Worm (Caenorhabditis elegans) whole organism, young adult: ENCODE results near the gene mtre-1.

Experiments used
- B0336.3 ChIP-seq: fragments of 200-800 bp; sonication (Bioruptor generic); IDR thresholded peaks from 2 replicates; pipeline ENCODE4 v1.3.6; 2022; ENCODE audit warnings: missing genetic modification characterization, missing compliant biosample characterization
- F37B4.10 ChIP-seq: fragments of 200-800 bp; sonication (Bioruptor generic); IDR thresholded peaks from 2 replicates; pipeline ENCODE4 v1.3.6; 2022; ENCODE audit warnings: missing genetic modification characterization, missing compliant biosample characterization
- F39B2.1 ChIP-seq: fragments of 200-800 bp; sonication (Bioruptor generic); IDR thresholded peaks from 2 replicates; pipeline ENCODE4 v1.3.6; 2022; ENCODE audit warnings: missing genetic modification reagents, missing genetic modification characterization, missing compliant biosample characterization
- F49E8.2 ChIP-seq: sonication (generic microtip); optimal IDR thresholded peaks from 3 replicates; lab custom pipeline; 2017; ENCODE audit warnings: missing genetic modification characterization, mild to moderate bottlenecking, missing compliant biosample characterization, antibody characterized with exemption, moderate library complexity; ENCODE audit not compliant: insufficient read depth
- F52B5.7 ChIP-seq: sonication (generic microtip); optimal IDR thresholded peaks from 2 replicates; lab custom pipeline; 2016; ENCODE audit warnings: mild to moderate bottlenecking, missing genetic modification characterization, missing compliant biosample characterization
- K11D2.4 ChIP-seq: fragments of 200-800 bp; sonication (Bioruptor generic); IDR thresholded peaks from 2 replicates; pipeline ENCODE4 v1.3.6; 2022; ENCODE audit warnings: missing genetic modification reagents, missing genetic modification characterization, missing compliant biosample characterization
- Y53F4B.3 ChIP-seq: fragments of 200-800 bp; sonication (Bioruptor generic); IDR thresholded peaks from 2 replicates; pipeline ENCODE4 v1.3.6; 2022; ENCODE audit warnings: missing genetic modification reagents, missing genetic modification characterization, missing compliant biosample characterization
- Y56A3A.18 ChIP-seq: fragments of 200-800 bp; sonication (Bioruptor generic); IDR thresholded peaks from 2 replicates; pipeline ENCODE4 v1.3.6; 2022; ENCODE audit warnings: missing genetic modification reagents, missing genetic modification characterization, missing compliant biosample characterization
- Y67H2A.10 ChIP-seq: fragments of 200-800 bp; sonication (Bioruptor generic); conservative IDR thresholded peaks from 2 replicates; pipeline ENCODE4 v1.3.6; 2022; ENCODE audit warnings: missing genetic modification reagents, missing genetic modification characterization, missing compliant biosample characterization
- Y95B8A.8 ChIP-seq: fragments of 200-800 bp; sonication (Bioruptor generic); IDR thresholded peaks from 2 replicates; pipeline ENCODE4 v1.3.6; 2022; ENCODE audit warnings: missing genetic modification reagents, missing genetic modification characterization, missing compliant biosample characterization
- ama-1 ChIP-seq, 3 experiments: fragments of 150-350 bp in 1 of 3; sonication (generic microtip) in 2 of 3; optimal IDR thresholded peaks; 2 replicates each; lab custom pipeline; 2014 to 2018; ENCODE audit warnings: missing biosample characterization in 2 of 3, missing genetic modification characterization in 2 of 3, missing genetic modification reagents in 2 of 3
- aptf-3 ChIP-seq: fragments of 200-800 bp; sonication (Bioruptor generic); IDR thresholded peaks from 2 replicates; pipeline ENCODE4 v1.3.6; 2022; ENCODE audit warnings: missing genetic modification characterization, missing compliant biosample characterization
- attf-5 ChIP-seq: fragments of 200-800 bp; sonication (Bioruptor generic); optimal IDR thresholded peaks from 2 replicates; lab custom pipeline; 2018; ENCODE audit warnings: mild to moderate bottlenecking, missing genetic modification characterization, missing compliant biosample characterization
- bed-2 ChIP-seq: fragments of 200-800 bp; sonication (Bioruptor generic); IDR thresholded peaks from 2 replicates; pipeline ENCODE4 v1.3.6; 2022; ENCODE audit warnings: missing genetic modification reagents, missing genetic modification characterization, missing compliant biosample characterization
- cebp-1 ChIP-seq, 2 experiments: fragments of 200-800 bp in 1 of 2; sonication (Bioruptor generic) in 1 of 2; sonication (generic microtip) in 1 of 2; IDR thresholded peaks in 1 of 2; optimal IDR thresholded peaks in 1 of 2; 2 replicates each; pipeline versions ENCODE4 v1.3.6 to Lab custom; 2017 to 2022; ENCODE audit warnings: missing compliant biosample characterization in 2 of 2, missing genetic modification characterization in 2 of 2, mild to moderate bottlenecking in 1 of 2, missing genetic modification reagents in 1 of 2, moderate library complexity in 1 of 2
- ceh-100 ChIP-seq: fragments of 200-800 bp; sonication (Bioruptor generic); IDR thresholded peaks from 2 replicates; pipeline ENCODE4 v1.3.6; 2022; ENCODE audit warnings: missing genetic modification reagents, missing genetic modification characterization, missing compliant biosample characterization
- ceh-40 ChIP-seq: fragments of 200-800 bp; sonication (Bioruptor generic); IDR thresholded peaks from 2 replicates; pipeline ENCODE4 v1.3.6; 2022; ENCODE audit warnings: missing genetic modification characterization, missing compliant biosample characterization
- chd-7 ChIP-seq: sonication (generic microtip); optimal IDR thresholded peaks from 2 replicates; lab custom pipeline; 2016; ENCODE audit warnings: mild to moderate bottlenecking, missing genetic modification characterization, moderate library complexity, missing compliant biosample characterization
- die-1 ChIP-seq: sonication (generic microtip); optimal IDR thresholded peaks from 2 replicates; lab custom pipeline; 2016; ENCODE audit warnings: missing genotype, mild to moderate bottlenecking, missing genetic modification characterization, missing compliant biosample characterization
- egrh-3 ChIP-seq: fragments of 200-800 bp; sonication (Bioruptor generic); IDR thresholded peaks from 2 replicates; pipeline ENCODE4 v1.3.6; 2022; ENCODE audit warnings: missing genetic modification reagents, missing genetic modification characterization, missing compliant biosample characterization
- ekl-4 ChIP-seq: fragments of 200-800 bp; sonication (Bioruptor generic); IDR thresholded peaks from 2 replicates; pipeline ENCODE4 v1.3.6; 2022; ENCODE audit warnings: missing genetic modification reagents, missing genetic modification characterization, missing compliant biosample characterization
- fkh-3 ChIP-seq: sonication (generic microtip); optimal IDR thresholded peaks from 2 replicates; lab custom pipeline; 2016; ENCODE audit warnings: mild to moderate bottlenecking, missing genetic modification characterization, missing compliant biosample characterization
- him-1 ChIP-seq: sonication (generic microtip); optimal IDR thresholded peaks from 2 replicates; lab custom pipeline; 2016; ENCODE audit warnings: missing genotype, missing genetic modification reagents, missing genetic modification characterization, missing compliant biosample characterization
- hlh-12 ChIP-seq: sonication (generic microtip); optimal IDR thresholded peaks from 2 replicates; lab custom pipeline; 2016; ENCODE audit warnings: missing genetic modification characterization, missing compliant biosample characterization
- hmg-1.2 ChIP-seq: fragments of 200-800 bp; sonication (Bioruptor generic); IDR thresholded peaks from 2 replicates; pipeline ENCODE4 v1.3.6; 2022; ENCODE audit warnings: missing genetic modification reagents, missing genetic modification characterization, missing compliant biosample characterization
- hrde-1 ChIP-seq: sonication (generic microtip); optimal IDR thresholded peaks from 2 replicates; lab custom pipeline; 2016; ENCODE audit warnings: missing genetic modification characterization, mild to moderate bottlenecking, missing compliant biosample characterization, moderate library complexity, missing genotype, missing genetic modification reagents, borderline replicate concordance
- let-526 ChIP-seq: fragments of 200-800 bp; sonication (Bioruptor generic); IDR thresholded peaks from 2 replicates; pipeline ENCODE4 v1.3.6; 2022; ENCODE audit warnings: missing genetic modification reagents, missing genetic modification characterization, missing compliant biosample characterization
- lin-26 ChIP-seq: fragments of 200-800 bp; sonication (Bioruptor generic); IDR thresholded peaks from 2 replicates; pipeline ENCODE4 v1.3.6; 2022; ENCODE audit warnings: missing genetic modification reagents, missing genetic modification characterization, missing compliant biosample characterization
- lsy-27 ChIP-seq: sonication (generic microtip); optimal IDR thresholded peaks from 2 replicates; lab custom pipeline; 2017; ENCODE audit warnings: missing genetic modification characterization, mild to moderate bottlenecking, missing compliant biosample characterization, antibody characterized with exemption, missing genotype, borderline replicate concordance; ENCODE audit not compliant: insufficient read depth
- mcd-1 ChIP-seq: fragments of 200-800 bp; sonication (Bioruptor generic); IDR thresholded peaks from 2 replicates; pipeline ENCODE4 v1.3.6; 2022; ENCODE audit warnings: missing genetic modification reagents, missing genetic modification characterization, missing compliant biosample characterization
- mel-28 ChIP-seq: sonication (generic microtip); optimal IDR thresholded peaks from 2 replicates; lab custom pipeline; 2016; ENCODE audit warnings: borderline replicate concordance, mild to moderate bottlenecking, missing genetic modification characterization, missing compliant biosample characterization
- nhr-120 ChIP-seq: fragments of 200-800 bp; sonication (Bioruptor generic); IDR thresholded peaks from 2 replicates; pipeline ENCODE4 v1.3.6; 2022; ENCODE audit warnings: missing genetic modification characterization, missing compliant biosample characterization
- pbrm-1 ChIP-seq: fragments of 200-800 bp; sonication (Bioruptor generic); IDR thresholded peaks from 2 replicates; pipeline ENCODE4 v1.3.6; 2022; ENCODE audit warnings: missing genetic modification reagents, missing genetic modification characterization, missing compliant biosample characterization
- pha-4 ChIP-seq: fragments of 150-350 bp; sonication (generic microtip); optimal IDR thresholded peaks from 2 replicates; lab custom pipeline; 2014; ENCODE audit warnings: missing biosample characterization, missing genetic modification reagents, missing genetic modification characterization
- sdz-38 ChIP-seq: sonication (generic microtip); optimal IDR thresholded peaks from 2 replicates; lab custom pipeline; 2016; ENCODE audit warnings: missing genotype, missing genetic modification characterization, missing compliant biosample characterization
- sea-2 ChIP-seq: fragments of 200-800 bp; sonication (Bioruptor generic); IDR thresholded peaks from 2 replicates; pipeline ENCODE4 v1.3.6; 2022; ENCODE audit warnings: missing genetic modification characterization, missing compliant biosample characterization
- snpc-1.1 ChIP-seq: sonication (generic microtip); optimal IDR thresholded peaks from 2 replicates; lab custom pipeline; 2017; ENCODE audit warnings: missing genetic modification characterization, mild to moderate bottlenecking, missing compliant biosample characterization, antibody characterized with exemption, moderate library complexity, missing genotype, missing genetic modification reagents; ENCODE audit not compliant: insufficient read depth
- sptf-2 ChIP-seq: fragments of 200-800 bp; sonication (Bioruptor generic); optimal IDR thresholded peaks from 2 replicates; lab custom pipeline; 2018; ENCODE audit warnings: mild to moderate bottlenecking, missing genetic modification characterization, missing compliant biosample characterization
- tlf-1 ChIP-seq: fragments of 200-800 bp; sonication (Bioruptor generic); optimal IDR thresholded peaks from 2 replicates; lab custom pipeline; 2018; ENCODE audit warnings: mild to moderate bottlenecking, missing genetic modification characterization, missing compliant biosample characterization
- zim-3 ChIP-seq: sonication (generic microtip); optimal IDR thresholded peaks from 2 replicates; lab custom pipeline; 2017; ENCODE audit warnings: mild to moderate bottlenecking, missing genetic modification characterization, moderate library complexity, missing compliant biosample characterization
- ztf-22 ChIP-seq: fragments of 200-800 bp; sonication (Bioruptor generic); optimal IDR thresholded peaks from 2 replicates; lab custom pipeline; 2018; ENCODE audit warnings: mild to moderate bottlenecking, missing genetic modification characterization, moderate library complexity, missing compliant biosample characterization

Gene mtre-1

DNA sequence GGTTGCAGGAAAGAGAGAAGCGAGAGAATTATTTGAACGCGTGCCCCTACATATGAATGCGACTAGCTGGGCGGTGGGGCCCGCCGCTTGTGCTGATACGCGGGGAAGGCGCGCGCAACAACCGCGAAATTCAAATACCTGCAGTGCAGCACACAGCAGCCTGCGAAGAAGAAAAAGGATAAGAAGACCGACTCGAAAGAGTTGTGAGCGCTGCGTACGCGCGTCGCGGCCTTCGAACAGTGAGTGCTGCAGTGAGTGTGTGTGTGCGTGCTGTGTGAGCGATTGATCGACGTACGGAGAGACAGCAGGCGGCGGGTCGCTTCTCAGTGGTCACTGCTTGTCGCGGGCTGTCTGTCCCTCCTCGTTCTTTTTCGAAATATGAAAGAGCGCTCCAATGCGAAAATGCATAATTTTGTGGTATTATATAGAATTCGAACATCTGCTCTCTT is 22.1 kb downstream of the mtre-1 start (continued):
- TF ChIP-seq F52B5.7 (tag; lab: Kevin White, UChicago) = peak; percentile 81
- peak; percentile 67 for TF ChIP-seq tlf-1 (GFP tag; lab: Kevin White, UChicago)
- TF ChIP-seq egrh-3 (GFP tag; lab: Robert Waterston, UW) = peak; percentile 88
- TF ChIP-seq cebp-1 (GFP tag; IDR thresholded peaks at IDR 0.05; lab: Robert Waterston, UW) = peak; percentile 78
- TF ChIP-seq cebp-1 (tag; optimal IDR thresholded peaks at IDR 0.05; lab: Kevin White, UChicago) = peak; percentile 92
- no peak for TF ChIP-seq fkh-3 (tag; lab: Kevin White, UChicago)
- TF ChIP-seq, all 124 proteins: peak for 75

DNA sequence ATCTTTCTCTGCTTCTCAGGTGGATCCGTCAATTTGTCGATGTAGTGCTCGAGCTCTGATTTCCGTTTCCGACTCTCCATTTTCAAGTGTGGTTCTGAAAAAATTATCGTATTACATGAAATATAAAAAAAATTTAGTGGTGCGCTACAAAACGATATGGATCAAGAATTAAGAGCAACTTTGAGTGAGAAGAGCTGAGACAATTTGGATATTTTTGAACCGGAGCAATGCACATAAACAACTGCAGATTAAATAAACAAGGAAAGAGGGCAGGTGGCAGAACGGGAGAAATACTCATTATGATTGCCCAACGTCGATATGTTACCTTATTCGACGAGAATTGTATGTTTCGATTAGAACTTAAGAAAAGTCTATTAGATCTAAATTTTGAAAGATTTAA is 22.7 kb downstream of the mtre-1 start, which contains the start of gene swsn-7:
TSS of gene swsn-7 (minus strand) at position 101 of the 400 bp plus-strand sequence.
- TF ChIP-seq sdz-38 (tag; lab: Kevin White, UChicago) = no peak
- no peak for TF ChIP-seq bed-2
- TF ChIP-seq egrh-3 (GFP tag; lab: Robert Waterston, UW) = no peak
- no peak for TF ChIP-seq ztf-22 (GFP tag; lab: Kevin White, UChicago)
- TF ChIP-seq sptf-2 (GFP tag; lab: Kevin White, UChicago) = no peak
- TF ChIP-seq let-526 (GFP tag; lab: Robert Waterston, UW) = no peak
- TF ChIP-seq F52B5.7 (tag; lab: Kevin White, UChicago) = no peak
- TF ChIP-seq hlh-12 (tag; lab: Kevin White, UChicago) = no peak
- no peak for TF ChIP-seq snpc-1.1
- no peak for TF ChIP-seq cebp-1 (GFP tag; IDR thresholded peaks at IDR 0.05; lab: Robert Waterston, UW)
- no peak for TF ChIP-seq cebp-1 (tag; optimal IDR thresholded peaks at IDR 0.05; lab: Kevin White, UChicago)
- TF ChIP-seq nhr-120 = no peak
- no peak for TF ChIP-seq pha-4
- TF ChIP-seq ceh-100 (GFP tag; lab: Robert Waterston, UW) = no peak
- no peak for TF ChIP-seq Y67H2A.10 (GFP tag; lab: Robert Waterston, UW)
- no peak for TF ChIP-seq chd-7 (tag; lab: Kevin White, UChicago)
- no peak for TF ChIP-seq lsy-27 (tag; lab: Kevin White, UChicago)
- TF ChIP-seq him-1 (tag; lab: Kevin White, UChicago) = no peak
- no peak for TF ChIP-seq Y95B8A.8 (GFP tag; lab: Robert Waterston, UW)

DNA sequence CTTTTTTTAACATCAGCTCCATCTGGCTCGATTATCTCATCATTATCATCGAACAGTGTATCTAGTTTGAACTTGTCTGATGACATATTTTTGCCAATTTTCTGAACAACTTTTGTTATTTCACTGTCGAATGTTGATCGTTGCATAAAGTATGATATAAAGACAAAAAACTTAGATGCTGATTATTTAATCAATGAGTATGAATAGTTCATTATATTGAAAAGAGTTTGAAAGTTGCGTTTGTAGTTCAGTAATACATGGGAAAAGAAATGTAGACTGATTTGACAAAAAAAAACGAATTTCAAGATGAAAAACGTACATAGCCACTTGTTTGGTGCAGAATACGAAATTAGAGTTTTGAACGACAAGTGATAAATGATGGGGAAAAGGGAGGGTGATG is 27.9 kb downstream of the mtre-1 start, which contains the start of gene hda-2:
TSS of gene hda-2 (minus strand) at position 101 of the 400 bp plus-strand sequence.
- TF ChIP-seq ztf-22 (GFP tag; lab: Kevin White, UChicago) = no peak
- TF ChIP-seq sea-2 (GFP tag; lab: Robert Waterston, UW) = no peak
- TF ChIP-seq hrde-1 (tag; lab: Kevin White, UChicago) = peak; percentile 9
- TF ChIP-seq sdz-38 (tag; lab: Kevin White, UChicago) = no peak
- no peak for TF ChIP-seq zim-3 (tag; lab: Kevin White, UChicago)
- no peak for TF ChIP-seq mel-28 (tag; lab: Kevin White, UChicago)
- 0 out of 2 replicates have a peak, but pooled peaks have one; percentile 26 for TF ChIP-seq ekl-4 (GFP tag; lab: Robert Waterston, UW)
- 0 out of 2 replicates have a peak, but pooled peaks have one; percentile 18 for TF ChIP-seq pbrm-1 (GFP tag; lab: Robert Waterston, UW)
- TF ChIP-seq F37B4.10 (GFP tag; lab: Robert Waterston, UW) = no peak
- no peak for TF ChIP-seq K11D2.4 (GFP tag; lab: Robert Waterston, UW)
- TF ChIP-seq ama-1 (optimal IDR thresholded peaks at IDR 0.05; lab: Kevin White, UChicago) = no peak
- no peak for TF ChIP-seq ama-1 (GFP tag; optimal IDR thresholded peaks at IDR 0.05; lab: Kevin White, UChicago)
- no peak for TF ChIP-seq aptf-3 (GFP tag; lab: Robert Waterston, UW)
- TF ChIP-seq attf-5 = no peak

DNA sequence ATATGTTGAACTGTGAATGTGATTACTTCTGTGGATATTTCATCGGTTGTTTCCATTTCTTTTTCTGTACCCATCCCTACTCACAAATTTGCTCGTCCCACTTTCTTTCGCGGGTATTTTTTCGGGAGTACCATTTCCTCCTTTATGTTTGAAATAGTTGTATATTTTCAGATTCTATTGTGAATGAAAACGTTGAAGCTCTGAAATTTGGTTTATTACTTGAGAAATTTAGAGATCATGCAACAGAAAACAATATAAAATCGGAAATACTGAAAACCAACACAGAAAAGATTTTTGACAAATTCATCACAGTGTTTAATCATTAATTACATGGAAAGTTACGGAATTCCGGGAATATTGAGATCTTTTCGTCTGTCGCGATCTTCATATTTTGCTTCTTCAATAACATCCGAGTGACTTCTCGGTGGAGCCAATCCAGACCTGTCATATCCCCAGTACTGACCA is 29.8 kb downstream of the mtre-1 start:
- no peak for TF ChIP-seq Y53F4B.3 (GFP tag; lab: Robert Waterston, UW)
- TF ChIP-seq die-1 (tag; lab: Kevin White, UChicago) = peak; percentile 22
- TF ChIP-seq F49E8.2 (tag; lab: Kevin White, UChicago) = peak; percentile 31
- peak; percentile 84 for TF ChIP-seq B0336.3 (GFP tag; lab: Robert Waterston, UW)
- TF ChIP-seq cebp-1 (GFP tag; IDR thresholded peaks at IDR 0.05; lab: Robert Waterston, UW) = peak; percentile 17; the same call in 1 of the 2 replicates
- peak; percentile 73 for TF ChIP-seq cebp-1 (tag; optimal IDR thresholded peaks at IDR 0.05; lab: Kevin White, UChicago)
- peak; percentile 33; the same call in 1 of the 2 replicates for TF ChIP-seq lin-26
- peak; percentile 14; the same call in 1 of the 2 replicates for TF ChIP-seq Y56A3A.18
- peak; percentile 67 for TF ChIP-seq tlf-1 (GFP tag; lab: Kevin White, UChicago)
- 0 out of 2 replicates have a peak, but pooled peaks have one; percentile 21 for TF ChIP-seq mcd-1 (GFP tag; lab: Robert Waterston, UW)
- TF ChIP-seq ceh-40 (GFP tag; lab: Robert Waterston, UW) = peak; percentile 57; the same call in 1 of the 2 replicates
- TF ChIP-seq hmg-1.2 = peak; percentile 32; the same call in 1 of the 2 replicates
- peak; percentile 28; the same call in 1 of the 2 replicates for TF ChIP-seq F39B2.1 (GFP tag; lab: Robert Waterston, UW)
